Worm (Caenorhabditis elegans) whole organism, mixed stage, embryonic: Measurements from ENCODE around the gene D2024.18.

ENCODE experiments used
- blmp-1 ChIP-seq: fragments of 150-350 bp; optimal IDR thresholded peaks from 2 replicates; lab custom pipeline; 2014; ENCODE audit warnings: missing biosample characterization, missing genetic modification characterization
- ceh-83 ChIP-seq: fragments of 200-800 bp; sonication (Bioruptor generic); optimal IDR thresholded peaks from 2 replicates; lab custom pipeline; 2018; ENCODE audit warnings: mild to moderate bottlenecking, missing genetic modification characterization, missing compliant biosample characterization
- elt-1 ChIP-seq: sonication (generic microtip); optimal IDR thresholded peaks from 2 replicates; lab custom pipeline; 2017; ENCODE audit warnings: missing genetic modification characterization, mild to moderate bottlenecking, missing compliant biosample characterization, antibody characterized with exemption, moderate library complexity, borderline replicate concordance; ENCODE audit not compliant: insufficient read depth
- ham-2 ChIP-seq: fragments of 200-800 bp; sonication (Bioruptor generic); optimal IDR thresholded peaks from 2 replicates; lab custom pipeline; 2018; ENCODE audit warnings: mild to moderate bottlenecking, missing genetic modification characterization, missing compliant biosample characterization
- lsy-2 ChIP-seq: fragments of 150-350 bp; optimal IDR thresholded peaks from 2 replicates; lab custom pipeline; 2014; ENCODE audit warnings: missing biosample characterization, missing genetic modification characterization
- nhr-12 ChIP-seq: fragments of 150-350 bp; optimal IDR thresholded peaks from 2 replicates; lab custom pipeline; 2014; ENCODE audit warnings: missing biosample characterization, missing genetic modification characterization
- nhr-76 ChIP-seq: sonication (generic microtip); optimal IDR thresholded peaks from 2 replicates; lab custom pipeline; 2017; ENCODE audit warnings: missing biosample characterization, missing genetic modification characterization
- pha-4 ChIP-seq: fragments of 150-350 bp; optimal IDR thresholded peaks from 2 replicates; lab custom pipeline; 2018; ENCODE audit warnings: missing biosample characterization, missing genetic modification reagents, missing genetic modification characterization
- sem-2 ChIP-seq: fragments of 200-800 bp; sonication (Bioruptor generic); optimal IDR thresholded peaks from 2 replicates; lab custom pipeline; 2018; ENCODE audit warnings: mild to moderate bottlenecking, missing genetic modification characterization, missing compliant biosample characterization
- snpc-4 ChIP-seq: fragments of 150-350 bp; optimal IDR thresholded peaks from 2 replicates; lab custom pipeline; 2014; ENCODE audit warnings: missing biosample characterization, missing genetic modification characterization
- sptf-1 ChIP-seq: sonication (generic microtip); optimal IDR thresholded peaks from 2 replicates; lab custom pipeline; 2017; ENCODE audit warnings: mild to moderate bottlenecking, missing genetic modification characterization, moderate library complexity, missing compliant biosample characterization
- unc-39 ChIP-seq: fragments of 150-350 bp; optimal IDR thresholded peaks from 2 replicates; lab custom pipeline; 2014; ENCODE audit warnings: missing biosample characterization, missing genetic modification characterization
- unc-62 ChIP-seq: fragments of 150-350 bp; optimal IDR thresholded peaks from 2 replicates; lab custom pipeline; 2014; ENCODE audit warnings: missing biosample characterization, missing genetic modification reagents, missing genetic modification characterization
- ztf-11 ChIP-seq: fragments of 150-350 bp; optimal IDR thresholded peaks from 2 replicates; lab custom pipeline; 2014; ENCODE audit warnings: missing biosample characterization, missing genetic modification characterization

DNA sequence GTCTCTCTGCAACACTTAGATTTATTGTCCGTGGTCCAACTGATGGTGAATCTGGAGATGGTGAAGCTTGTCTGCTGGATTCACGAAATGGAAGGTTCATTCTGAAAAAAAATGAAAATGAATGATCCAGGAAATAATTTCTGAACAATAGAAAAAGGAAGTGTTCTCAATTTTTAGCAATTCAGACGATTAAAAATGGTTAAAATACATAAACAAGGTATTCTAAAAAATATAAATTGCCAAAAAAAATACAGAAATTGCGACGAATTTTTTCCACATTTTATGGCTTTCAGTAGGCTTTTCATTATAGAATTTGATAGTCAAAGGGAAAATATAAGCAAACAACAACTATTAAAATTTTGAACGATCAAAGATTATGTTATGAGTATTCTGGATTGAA is 12.9 kb downstream of the D2024.18 start, which contains the start of gene glb-2:
- no peak for TF ChIP-seq ham-2
- no peak for TF ChIP-seq nhr-76 (tag; lab: Kevin White, UChicago)
- no peak for TF ChIP-seq sptf-1 (tag; lab: Kevin White, UChicago)
- TF ChIP-seq lsy-2 (tag; lab: Kevin White, UChicago), result no peak
- TF ChIP-seq unc-39 (tag; lab: Kevin White, UChicago), result no peak
- TF ChIP-seq unc-62 (GFP tag; lab: Kevin White, UChicago), result no peak
- TF ChIP-seq ceh-83 (GFP tag; lab: Kevin White, UChicago), result no peak
- TF ChIP-seq ztf-11 (tag; lab: Kevin White, UChicago), result no peak
- no peak for TF ChIP-seq snpc-4 (tag; lab: Kevin White, UChicago)
- TF ChIP-seq nhr-12 (tag; lab: Kevin White, UChicago), result no peak
- no peak for TF ChIP-seq pha-4 (tag; lab: Kevin White, UChicago)
- TF ChIP-seq elt-1 (tag; lab: Kevin White, UChicago), result no peak
- TF ChIP-seq blmp-1 (tag; lab: Kevin White, UChicago), result no peak
- no peak for TF ChIP-seq sem-2
